Worm (Caenorhabditis elegans) whole organism, L1 larva: ENCODE data around the gene F09G8.10.
A peak's percentile ranks its signal among the peaks of the same experiment; 100 is the strongest.

ENCODE experiments used
- C16A3.4 ChIP-seq: fragments of 150-350 bp; optimal IDR thresholded peaks from 2 replicates; lab custom pipeline; 2014; ENCODE audit warnings: missing biosample characterization, missing genetic modification characterization
- aha-1 ChIP-seq: fragments of 150-350 bp; optimal IDR thresholded peaks from 2 replicates; lab custom pipeline; 2014; ENCODE audit warnings: missing biosample characterization, missing genetic modification characterization
- ceh-88 ChIP-seq: fragments of 200-800 bp; sonication (Bioruptor generic); IDR thresholded peaks from 2 replicates; pipeline ENCODE4 v1.3.6; 2022; ENCODE audit warnings: missing genetic modification characterization, missing compliant biosample characterization
- ces-1 ChIP-seq: fragments of 150-350 bp; optimal IDR thresholded peaks from 2 replicates; lab custom pipeline; 2014; ENCODE audit warnings: missing biosample characterization, missing genetic modification reagents, missing genetic modification characterization
- dpl-1 ChIP-seq, 3 experiments: fragments of 150-350 bp in 2 of 3; sonication (generic microtip) in 1 of 3; optimal IDR thresholded peaks; 2 replicates each; lab custom pipeline; 2014 to 2017; ENCODE audit warnings: missing biosample characterization in 3 of 3, missing genetic modification characterization in 3 of 3, missing genetic modification reagents in 3 of 3
- efl-1 ChIP-seq, 4 experiments: fragments of 150-350 bp; optimal IDR thresholded peaks in 3 of 4; peaks in 1 of 4; 1 replicate in 1 of 4; 2 replicates in 3 of 4; lab custom pipeline; 2014; ENCODE audit warnings: missing biosample characterization in 2 of 4, missing genetic modification characterization in 2 of 4, missing genetic modification reagents in 2 of 4
- elt-2 ChIP-seq: sonication (generic microtip); optimal IDR thresholded peaks from 2 replicates; lab custom pipeline; 2016; ENCODE audit warnings: missing genetic modification characterization, mild to moderate bottlenecking, inconsistent platforms, missing compliant biosample characterization, missing genetic modification reagents
- fkh-4 ChIP-seq: sonication (generic microtip); optimal IDR thresholded peaks from 2 replicates; lab custom pipeline; 2016; ENCODE audit warnings: missing compliant biosample characterization, missing genetic modification characterization, borderline replicate concordance
- fkh-8 ChIP-seq: sonication (generic microtip); optimal IDR thresholded peaks from 2 replicates; lab custom pipeline; 2016; ENCODE audit warnings: mild to moderate bottlenecking, missing genetic modification characterization, missing compliant biosample characterization
- lin-14 ChIP-seq: fragments of 200-800 bp; sonication (Bioruptor generic); optimal IDR thresholded peaks from 2 replicates; lab custom pipeline; 2018; ENCODE audit warnings: mild to moderate bottlenecking, missing genetic modification characterization, moderate library complexity, missing compliant biosample characterization
- lin-35 ChIP-seq, 2 experiments: fragments of 150-350 bp; optimal IDR thresholded peaks; 2 replicates each; lab custom pipeline; 2014; ENCODE audit warnings: missing biosample characterization in 2 of 2, missing genetic modification characterization in 2 of 2, missing genetic modification reagents in 2 of 2
- lsy-2 ChIP-seq, 2 experiments: fragments of 150-350 bp; optimal IDR thresholded peaks; 2 replicates each; lab custom pipeline; 2014; ENCODE audit warnings: missing biosample characterization in 2 of 2, missing genetic modification characterization in 2 of 2
- nhr-20 ChIP-seq: sonication (generic microtip); optimal IDR thresholded peaks from 2 replicates; lab custom pipeline; 2016; ENCODE audit warnings: mild to moderate bottlenecking, missing genetic modification characterization, missing compliant biosample characterization
- nhr-28 ChIP-seq: fragments of 150-350 bp; optimal IDR thresholded peaks from 2 replicates; lab custom pipeline; 2014; ENCODE audit warnings: missing biosample characterization, missing genetic modification characterization
- nhr-47 ChIP-seq: sonication (generic microtip); optimal IDR thresholded peaks from 2 replicates; lab custom pipeline; 2016; ENCODE audit warnings: mild to moderate bottlenecking, missing genetic modification characterization, moderate library complexity, missing compliant biosample characterization
- nhr-71 ChIP-seq: sonication (generic microtip); optimal IDR thresholded peaks from 2 replicates; lab custom pipeline; 2016; ENCODE audit warnings: mild to moderate bottlenecking, missing genetic modification characterization, moderate library complexity, missing compliant biosample characterization
- snu-23 ChIP-seq: sonication (generic microtip); optimal IDR thresholded peaks from 2 replicates; lab custom pipeline; 2016; ENCODE audit warnings: missing genetic modification characterization, missing compliant biosample characterization
- ztf-4 ChIP-seq: fragments of 150-350 bp; optimal IDR thresholded peaks from 2 replicates; lab custom pipeline; 2014; ENCODE audit warnings: missing biosample characterization, missing genetic modification characterization

Gene F09G8.10

DNA sequence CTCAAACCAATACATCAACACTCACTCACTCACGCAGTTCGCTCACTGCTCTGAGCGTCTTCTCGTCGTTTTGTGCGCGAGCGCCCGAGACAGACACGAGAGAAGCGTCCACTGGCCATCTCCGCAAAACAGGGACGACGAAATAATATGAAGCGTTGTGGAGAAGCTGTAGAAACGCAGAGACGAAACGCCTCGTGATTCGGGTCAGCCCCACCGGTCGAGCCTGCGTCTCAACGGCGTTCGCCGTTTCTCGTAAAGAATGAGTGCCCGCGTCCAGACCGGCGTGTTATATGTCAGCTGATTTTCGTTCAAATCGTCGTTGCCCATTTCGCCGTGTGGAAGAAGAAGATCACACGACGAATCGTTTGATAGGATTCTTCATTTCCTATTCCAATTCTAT lies 44.5 kb downstream of the F09G8.10 start, which contains the start of gene fbxl-1 (continued):
- TF ChIP-seq nhr-47 (tag; lab: Kevin White, UChicago) (peak; percentile 85), ztf-4 (tag; lab: Kevin White, UChicago) (peak; percentile 60), fkh-4 (no peak), C16A3.4 (peak; percentile 82), nhr-20 (tag; lab: Kevin White, UChicago) (peak; percentile 88), fkh-8 (tag; lab: Kevin White, UChicago) (peak; percentile 96), lin-35 (GFP tag; optimal IDR thresholded peaks at IDR 0.05; lab: Kevin White, UChicago) (peak; percentile 63 to 82), nhr-71 (tag; lab: Kevin White, UChicago) (peak; percentile 94)
- TF ChIP-seq, all 84 proteins: peak for 47

DNA sequence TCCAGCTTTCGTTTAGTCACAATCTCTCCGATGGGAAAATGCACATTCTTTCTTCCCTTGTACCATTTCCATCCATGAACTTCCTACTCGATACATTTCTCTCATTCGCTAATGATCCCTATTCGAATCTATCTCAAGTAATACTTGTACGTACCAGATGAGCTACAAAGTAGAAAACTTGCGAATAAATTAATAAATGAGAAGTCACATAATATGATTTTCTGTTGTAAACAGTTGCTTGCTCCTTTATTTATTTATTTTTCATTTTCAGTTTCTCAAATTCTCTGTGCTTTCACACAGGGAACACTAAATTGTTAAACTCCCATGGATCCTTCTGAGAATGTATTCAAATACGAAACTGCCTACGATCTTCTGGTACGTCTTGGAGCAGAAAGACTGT lies 45.8 kb downstream of the F09G8.10 start, which contains the start of gene rfs-1:
Gene rfs-1 (plus strand): TSS at position 301 of the 400 bp plus-strand sequence.
- no peak for TF ChIP-seq aha-1 (tag; lab: Kevin White, UChicago)
- TF ChIP-seq, all 84 proteins: peak for 0

- TF ChIP-seq efl-1 (optimal IDR thresholded peaks at IDR 0.05; lab: Kevin White, UChicago) (peak in 1 of 2 experiments; percentile 17), efl-1 (GFP tag; optimal IDR thresholded peaks at IDR 0.05 in 1 of 2; lab: Kevin White, UChicago) (peak; percentile 25 to 62), elt-2 (tag; lab: Kevin White, UChicago) (no peak), snu-23 (GFP tag; lab: Kevin White, UChicago) (peak; percentile 6), ceh-88 (GFP tag; lab: Robert Waterston, UW) (no peak), dpl-1 (GFP tag; optimal IDR thresholded peaks at IDR 0.05; lab: Kevin White, UChicago) (peak in 1 of 3 experiments; percentile 33), lsy-2 (tag; optimal IDR thresholded peaks at IDR 0.05; lab: Kevin White, UChicago) (peak in 1 of 2 experiments; percentile 26), lin-14 (GFP tag; lab: Kevin White, UChicago) (no peak), ces-1 (GFP tag; lab: Kevin White, UChicago) (no peak), nhr-28 (no peak)
These were observed 47.2 kb downstream of the F09G8.10 start, which contains the start of gene mob-4 for ce11 chrIII:8224769-8225168. Gene mob-4 (plus strand): TSS chrIII:8225097.
